Worm (Caenorhabditis elegans): Measurements from ENCODE around the gene mxl-1.

The mxl-1 gene

DNA sequence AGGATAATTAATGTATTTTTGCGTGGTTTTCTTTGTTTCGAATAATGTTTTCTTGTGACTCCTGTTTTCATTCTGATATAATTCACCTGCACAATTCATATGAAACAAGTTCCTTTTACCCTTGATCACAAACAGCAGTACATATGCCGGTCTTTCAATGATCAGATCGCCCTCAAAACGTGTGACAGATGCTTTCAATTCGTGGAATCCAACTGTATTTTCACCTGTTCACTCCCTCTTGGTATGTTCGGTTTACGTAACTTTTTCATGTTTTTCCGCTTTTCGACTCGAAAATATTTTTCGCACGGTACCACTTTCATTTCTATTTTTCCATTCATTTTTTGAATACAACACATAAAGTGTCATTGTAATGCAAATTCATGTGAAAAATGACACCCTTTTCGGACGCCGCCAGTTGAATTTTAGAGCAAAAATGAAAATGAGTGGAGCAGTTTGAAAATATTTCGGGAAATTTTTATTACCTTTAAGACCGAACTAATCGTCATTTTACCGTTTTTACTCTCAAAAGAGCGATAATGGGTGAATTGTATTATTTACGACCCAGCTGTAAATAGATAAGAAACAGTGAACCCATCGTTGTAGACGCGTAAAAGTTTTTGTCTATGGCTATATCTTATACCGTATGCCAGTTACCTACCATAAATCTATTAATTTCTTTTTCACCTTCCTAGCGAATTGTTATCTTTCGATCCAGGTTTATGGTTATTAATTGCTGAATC is 42.6 kb upstream of the mxl-1 start, which contains the start of gene K10D6.4:
K10D6.4 (plus strand) TSS at position 100 of the 740 bp plus-strand sequence.
- TF ChIP-seq lsy-12 (tag; optimal IDR thresholded peaks at IDR 0.05) (no peak), pqm-1 (tag; optimal IDR thresholded peaks at IDR 0.05) (peak; percentile 13), sea-2 (GFP tag; optimal IDR thresholded peaks at IDR 0.05) (no peak), nhr-77 (tag; optimal IDR thresholded peaks at IDR 0.05) (no peak), mdl-1 (tag; optimal IDR thresholded peaks at IDR 0.05) (no peak), nhr-76 (tag; optimal IDR thresholded peaks at IDR 0.05) (no peak), lin-39 (tag; optimal IDR thresholded peaks at IDR 0.05) (no peak), elt-2 (tag; optimal IDR thresholded peaks at IDR 0.05) (peak; percentile 75), ZK546.5 (tag; optimal IDR thresholded peaks at IDR 0.05) (no peak), ceh-9 (tag; optimal IDR thresholded peaks at IDR 0.05) (no peak), nhr-67 (tag; optimal IDR thresholded peaks at IDR 0.05) (no peak)

- TF ChIP-seq ceh-82 (tag; optimal IDR thresholded peaks at IDR 0.05) (no peak), lsy-12 (tag; optimal IDR thresholded peaks at IDR 0.05) (no peak), fkh-2 (tag; optimal IDR thresholded peaks at IDR 0.05) (no peak), ztf-11 (tag; optimal IDR thresholded peaks at IDR 0.05) (no peak), egl-5 (tag; optimal IDR thresholded peaks at IDR 0.05) (peak; percentile 91), ama-1 (optimal IDR thresholded peaks at IDR 0.05) (no peak)
These were observed 40.2 kb upstream of the mxl-1 start for ce11 chrV:11204452-11204851.

ce11 chrV:11206467-11206866 is 38.2 kb upstream of the mxl-1 start:
- TF ChIP-seq sea-2 (GFP tag; optimal IDR thresholded peaks at IDR 0.05) (no peak), ztf-11 (tag; optimal IDR thresholded peaks at IDR 0.05) (no peak), lin-39 (tag; optimal IDR thresholded peaks at IDR 0.05) (no peak), fkh-10 (GFP tag; optimal IDR thresholded peaks at IDR 0.05) (no peak), nhr-76 (tag; optimal IDR thresholded peaks at IDR 0.05) (no peak)

DNA sequence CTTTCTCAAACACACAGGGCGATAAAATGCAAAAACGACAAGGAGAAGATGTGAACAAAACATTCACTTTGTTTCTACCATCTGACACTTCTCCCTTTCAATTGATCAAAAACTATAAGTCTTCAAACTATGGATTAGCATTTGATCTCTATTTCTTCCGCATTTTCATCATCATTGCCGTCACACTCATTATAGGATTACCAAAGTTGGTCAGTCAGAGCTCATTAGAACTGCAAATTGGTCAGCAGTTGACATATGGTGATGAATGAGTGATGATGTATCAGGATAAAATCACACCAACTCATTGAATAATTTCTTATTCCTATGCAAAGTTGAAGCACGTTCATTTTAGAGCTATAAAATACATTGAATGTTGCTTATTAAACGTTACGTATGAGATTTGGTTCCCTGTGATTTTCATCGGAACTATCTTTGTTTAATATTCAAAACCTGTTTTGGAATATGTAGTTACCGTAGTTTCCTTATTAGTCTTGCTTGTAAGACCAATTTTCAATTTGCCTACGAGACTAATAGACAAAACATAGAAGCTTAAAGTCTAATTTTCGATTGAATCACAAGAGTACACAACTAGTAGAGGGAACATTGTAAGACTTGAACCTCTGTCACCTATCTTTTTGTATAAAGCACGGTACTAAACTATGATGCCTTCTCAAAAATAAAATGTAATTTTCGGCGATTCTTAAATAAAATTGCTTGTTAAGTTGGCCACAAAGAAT is 35.0 kb upstream of the mxl-1 start:
- no peak for TF ChIP-seq eor-1 (tag; optimal IDR thresholded peaks at IDR 0.05)
- no peak for TF ChIP-seq nfya-1 (tag; optimal IDR thresholded peaks at IDR 0.05; ENCODE audit: insufficient read depth)
- no peak for TF ChIP-seq nhr-67 (tag; optimal IDR thresholded peaks at IDR 0.05)
- TF ChIP-seq nhr-11 (tag; optimal IDR thresholded peaks at IDR 0.05) = no peak
- TF ChIP-seq tbx-2 (tag; optimal IDR thresholded peaks at IDR 0.05) = no peak
- no peak for TF ChIP-seq ceh-82 (tag; optimal IDR thresholded peaks at IDR 0.05)

ce11 chrV:11211323-11211722 is 33.3 kb upstream of the mxl-1 start:
- TF ChIP-seq lin-39 (tag; optimal IDR thresholded peaks at IDR 0.05) = no peak
- peak; percentile 5 for TF ChIP-seq egl-5 (tag; optimal IDR thresholded peaks at IDR 0.05)

- TF ChIP-seq nfya-1 (tag; optimal IDR thresholded peaks at IDR 0.05; ENCODE audit: insufficient read depth) = no peak
- TF ChIP-seq nhr-76 (tag; optimal IDR thresholded peaks at IDR 0.05) = no peak
- TF ChIP-seq egl-5 (tag; optimal IDR thresholded peaks at IDR 0.05) = peak; percentile 82
These were observed 30.1 kb upstream of the mxl-1 start for ce11 chrV:11214569-11214968.

ce11 chrV:11216137-11216536 is 28.5 kb upstream of the mxl-1 start:
- TF ChIP-seq nhr-12 (tag; optimal IDR thresholded peaks at IDR 0.05) = no peak
- no peak for TF ChIP-seq skn-1 (tag; optimal IDR thresholded peaks at IDR 0.05)
- TF ChIP-seq hmg-11 (tag; optimal IDR thresholded peaks at IDR 0.05) = no peak
- TF ChIP-seq ceh-82 (tag; optimal IDR thresholded peaks at IDR 0.05) = no peak
- TF ChIP-seq pqm-1 (tag; optimal IDR thresholded peaks at IDR 0.05) = no peak
- no peak for TF ChIP-seq sea-2 (GFP tag; optimal IDR thresholded peaks at IDR 0.05)
- no peak for TF ChIP-seq lsy-12 (tag; optimal IDR thresholded peaks at IDR 0.05)
- TF ChIP-seq nhr-237 (tag; optimal IDR thresholded peaks at IDR 0.05) = no peak
- no peak for TF ChIP-seq ZK546.5 (tag; optimal IDR thresholded peaks at IDR 0.05)
- TF ChIP-seq fos-1 (tag; optimal IDR thresholded peaks at IDR 0.05) = no peak
- TF ChIP-seq jun-1 (tag; optimal IDR thresholded peaks at IDR 0.05) = no peak
- TF ChIP-seq snpc-4 (tag; optimal IDR thresholded peaks at IDR 0.05) = no peak
- no peak for TF ChIP-seq fkh-10 (GFP tag; optimal IDR thresholded peaks at IDR 0.05)
- no peak for TF ChIP-seq aly-2 (tag; optimal IDR thresholded peaks at IDR 0.05)
- TF ChIP-seq eor-1 (tag; optimal IDR thresholded peaks at IDR 0.05) = no peak
- no peak for TF ChIP-seq elt-3 (tag; optimal IDR thresholded peaks at IDR 0.05)

Measured in whole organism, L3 larva.